Fruit fly (Drosophila melanogaster) whole organism, prepupa: ENCODE results near the gene ThrRS.

ENCODE experiments used
- Blimp-1 ChIP-seq: fragments of 200-800 bp; sonication (Bioruptor generic); optimal IDR thresholded peaks from 3 replicates; lab custom pipeline; 2017; ENCODE audit warnings: missing biosample characterization, missing genetic modification characterization, mild to moderate bottlenecking, moderate library complexity, missing genetic modification reagents
- CG10631 ChIP-seq: fragments of 200-800 bp; sonication (Bioruptor generic); optimal IDR thresholded peaks from 2 replicates; lab custom pipeline; 2016; ENCODE audit warnings: missing biosample characterization, missing genetic modification characterization
- CG11294 ChIP-seq: fragments of 200-800 bp; sonication (Bioruptor generic); IDR thresholded peaks from 2 replicates; pipeline ENCODE4 v1.3.6; 2022; ENCODE audit warnings: missing biosample characterization, missing genetic modification characterization
- CG11762 ChIP-seq: fragments of 200-800 bp; sonication (Bioruptor generic); optimal IDR thresholded peaks from 3 replicates; lab custom pipeline; 2016; ENCODE audit warnings: missing biosample characterization, missing genetic modification characterization; ENCODE audit not compliant: insufficient read depth
- CG11902 ChIP-seq: fragments of 200-800 bp; sonication (Bioruptor generic); optimal IDR thresholded peaks from 3 replicates; lab custom pipeline; 2016; ENCODE audit warnings: missing biosample characterization, missing genetic modification characterization
- CG15336 ChIP-seq: fragments of 200-800 bp; sonication (Bioruptor generic); IDR thresholded peaks from 2 replicates; pipeline ENCODE4 v1.3.6; 2022; ENCODE audit warnings: missing biosample characterization, missing genetic modification characterization
- CG1621 ChIP-seq: fragments of 200-800 bp; sonication (Bioruptor generic); optimal IDR thresholded peaks from 3 replicates; lab custom pipeline; 2018; ENCODE audit warnings: missing biosample characterization, mild to moderate bottlenecking, missing genetic modification characterization
- CG16779 ChIP-seq: fragments of 200-800 bp; sonication (Bioruptor generic); optimal IDR thresholded peaks from 3 replicates; lab custom pipeline; 2017; ENCODE audit warnings: missing biosample characterization, mild to moderate bottlenecking, missing genetic modification characterization
- CG3032 ChIP-seq: fragments of 200-800 bp; optimal IDR thresholded peaks from 2 replicates; lab custom pipeline; 2019; ENCODE audit warnings: missing biosample characterization, mild to moderate bottlenecking, missing genetic modification characterization, moderate library complexity
- CG3919 ChIP-seq: fragments of 200-800 bp; sonication (Bioruptor generic); optimal IDR thresholded peaks from 3 replicates; lab custom pipeline; 2016; ENCODE audit warnings: missing biosample characterization, missing genetic modification characterization
- CG4318 ChIP-seq: fragments of 200-800 bp; sonication (Bioruptor generic); optimal IDR thresholded peaks from 3 replicates; lab custom pipeline; 2017; ENCODE audit warnings: missing biosample characterization, mild to moderate bottlenecking, missing genetic modification characterization
- CG6276 ChIP-seq: fragments of 200-800 bp; sonication (Bioruptor generic); optimal IDR thresholded peaks from 2 replicates; lab custom pipeline; 2017; ENCODE audit warnings: missing biosample characterization, mild to moderate bottlenecking, missing genetic modification characterization
- CG6792 ChIP-seq: fragments of 200-800 bp; sonication (Bioruptor generic); optimal IDR thresholded peaks from 3 replicates; lab custom pipeline; 2016; ENCODE audit warnings: missing biosample characterization, missing genetic modification characterization
- CG7368 ChIP-seq: fragments of 200-800 bp; sonication (Bioruptor generic); optimal IDR thresholded peaks from 3 replicates; lab custom pipeline; 2016; ENCODE audit warnings: missing biosample characterization, missing genetic modification characterization
- CG8319 ChIP-seq: fragments of 200-800 bp; sonication (Bioruptor generic); optimal IDR thresholded peaks from 3 replicates; lab custom pipeline; 2016; ENCODE audit warnings: missing biosample characterization, missing genetic modification characterization
- CG9139 ChIP-seq: fragments of 200-800 bp; sonication (Bioruptor generic); optimal IDR thresholded peaks from 3 replicates; lab custom pipeline; 2017; ENCODE audit warnings: missing biosample characterization, mild to moderate bottlenecking, missing genetic modification characterization
- Eip75B ChIP-seq: fragments of 200-800 bp; sonication (Bioruptor generic); optimal IDR thresholded peaks from 3 replicates; lab custom pipeline; 2016; ENCODE audit warnings: missing biosample characterization, missing genetic modification characterization
- Eip93F ChIP-seq: fragments of 200-800 bp; sonication (Bioruptor generic); optimal IDR thresholded peaks from 2 replicates; lab custom pipeline; 2016; ENCODE audit warnings: missing biosample characterization, mild to moderate bottlenecking, missing genetic modification characterization
- Ets96B ChIP-seq: fragments of 200-800 bp; optimal IDR thresholded peaks from 2 replicates; lab custom pipeline; 2019; ENCODE audit warnings: missing biosample characterization, mild to moderate bottlenecking, missing genetic modification characterization, moderate library complexity
- Gug ChIP-seq: fragments of 200-800 bp; sonication (Bioruptor generic); IDR thresholded peaks from 2 replicates; pipeline ENCODE4 v1.3.6; 2022; ENCODE audit warnings: missing biosample characterization, missing genetic modification characterization
- Hr39 ChIP-seq: fragments of 200-800 bp; sonication (Bioruptor generic); optimal IDR thresholded peaks from 2 replicates; lab custom pipeline; 2016; ENCODE audit warnings: missing biosample characterization, missing genetic modification characterization
- Lpt ChIP-seq: fragments of 200-800 bp; sonication (Bioruptor generic); optimal IDR thresholded peaks from 3 replicates; lab custom pipeline; 2016; ENCODE audit warnings: missing biosample characterization, missing genetic modification characterization
- Smox ChIP-seq: fragments of 200-800 bp; sonication (Bioruptor generic); optimal IDR thresholded peaks from 3 replicates; lab custom pipeline; 2016; ENCODE audit warnings: missing biosample characterization, missing genetic modification characterization
- Sox102F ChIP-seq: fragments of 200-800 bp; sonication (Bioruptor generic); optimal IDR thresholded peaks from 2 replicates; lab custom pipeline; 2016; ENCODE audit warnings: missing biosample characterization, mild to moderate bottlenecking, missing genetic modification characterization
- cyc ChIP-seq: fragments of 200-800 bp; sonication (Bioruptor generic); optimal IDR thresholded peaks from 3 replicates; lab custom pipeline; 2016; ENCODE audit warnings: missing biosample characterization, missing genetic modification characterization
- dac ChIP-seq: fragments of 200-800 bp; sonication (Bioruptor generic); optimal IDR thresholded peaks from 2 replicates; lab custom pipeline; 2017; ENCODE audit warnings: missing biosample characterization, mild to moderate bottlenecking, missing genetic modification characterization
- dsx ChIP-seq: fragments of 200-800 bp; optimal IDR thresholded peaks from 3 replicates; lab custom pipeline; 2019; ENCODE audit warnings: missing biosample characterization, mild to moderate bottlenecking, missing genetic modification characterization, moderate library complexity; ENCODE audit not compliant: poor library complexity, severe bottlenecking
- eg ChIP-seq: fragments of 200-800 bp; sonication (Bioruptor generic); IDR thresholded peaks from 3 replicates; pipeline ENCODE4 v1.3.6; 2022; ENCODE audit warnings: missing biosample characterization, missing genetic modification characterization
- esn ChIP-seq: fragments of 200-800 bp; sonication (Bioruptor generic); optimal IDR thresholded peaks from 2 replicates; lab custom pipeline; 2016; ENCODE audit warnings: missing biosample characterization, mild to moderate bottlenecking, missing genetic modification characterization, moderate library complexity
- fd59A ChIP-seq: fragments of 200-800 bp; sonication (Bioruptor generic); optimal IDR thresholded peaks from 2 replicates; lab custom pipeline; 2017; ENCODE audit warnings: missing biosample characterization, mild to moderate bottlenecking, missing genetic modification characterization, missing genetic modification reagents
- fd85E ChIP-seq: fragments of 200-800 bp; sonication (Bioruptor generic); optimal IDR thresholded peaks from 3 replicates; lab custom pipeline; 2016; ENCODE audit warnings: missing biosample characterization, missing genetic modification characterization
- lz ChIP-seq: fragments of 200-800 bp; sonication (Bioruptor generic); optimal IDR thresholded peaks from 3 replicates; lab custom pipeline; 2016; ENCODE audit warnings: missing biosample characterization, missing genetic modification characterization
- salr ChIP-seq, 2 experiments: fragments of 200-800 bp; sonication (Bioruptor generic); optimal IDR thresholded peaks; 3 replicates each; lab custom pipeline; 2016 to 2018; ENCODE audit warnings: missing biosample characterization in 2 of 2, missing genetic modification characterization in 2 of 2, mild to moderate bottlenecking in 1 of 2
- spab ChIP-seq: fragments of 200-800 bp; sonication (Bioruptor generic); optimal IDR thresholded peaks from 2 replicates; lab custom pipeline; 2017; ENCODE audit warnings: missing biosample characterization, mild to moderate bottlenecking, missing genetic modification characterization, missing genetic modification reagents
- svp ChIP-seq: fragments of 200-800 bp; sonication (Bioruptor generic); peaks from one replicate; lab custom pipeline; 2016; ENCODE audit warnings: missing biosample characterization, missing genetic modification characterization
- topi ChIP-seq: fragments of 200-800 bp; sonication (Bioruptor generic); optimal IDR thresholded peaks from 3 replicates; lab custom pipeline; 2016; ENCODE audit warnings: missing biosample characterization, missing genetic modification characterization

Gene ThrRS

DNA sequence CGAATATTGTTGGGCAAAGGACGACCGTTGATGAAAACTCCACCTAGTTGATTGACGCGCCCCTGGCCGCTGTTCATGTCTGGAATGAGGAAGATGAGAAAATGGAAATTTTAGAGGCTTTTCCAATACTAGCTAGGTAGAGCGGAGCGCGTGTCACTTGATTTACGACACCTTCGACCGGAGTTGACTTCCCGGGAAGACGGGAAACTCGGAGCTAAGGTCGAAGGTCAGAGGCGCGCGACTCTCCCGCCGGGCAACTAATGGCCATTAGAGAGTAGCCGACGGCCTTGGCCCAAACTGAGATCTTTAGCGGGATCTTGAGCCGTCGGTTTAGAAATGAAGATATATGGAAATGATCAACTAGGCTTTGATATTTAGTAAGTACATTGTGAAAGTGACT lies 18.5 kb upstream of the ThrRS start:
- TF ChIP-seq CG10631 (GFP tag; lab: Kevin White, UChicago), result no peak
- TF ChIP-seq CG3032, result no peak
- no peak for TF ChIP-seq Eip75B
- no peak for TF ChIP-seq CG16779
- no peak for TF ChIP-seq CG3919 (GFP tag; lab: Kevin White, UChicago)
- TF ChIP-seq CG1621, result no peak
- no peak for TF ChIP-seq Smox (GFP tag; lab: Kevin White, UChicago)

- no peak for TF ChIP-seq fd59A (GFP tag; lab: Kevin White, UChicago)
- no peak for TF ChIP-seq esn (GFP tag; lab: Kevin White, UChicago)
- no peak for TF ChIP-seq topi
- TF ChIP-seq CG11762 (GFP tag; lab: Kevin White, UChicago), result no peak
- no peak for TF ChIP-seq salr (GFP tag; optimal IDR thresholded peaks at IDR 0.05; lab: Kevin White, UChicago)
- TF ChIP-seq dac, result no peak
- TF ChIP-seq Sox102F (GFP tag; lab: Kevin White, UChicago), result no peak
- no peak for TF ChIP-seq CG11294 (GFP tag; lab: Robert Waterston, UW)
- no peak for TF ChIP-seq cyc (GFP tag; lab: Kevin White, UChicago)
- TF ChIP-seq CG15336, result no peak
- no peak for TF ChIP-seq CG8319 (GFP tag; lab: Kevin White, UChicago)
- no peak for TF ChIP-seq lz (GFP tag; lab: Kevin White, UChicago)
- no peak for TF ChIP-seq dsx (GFP tag; lab: Kevin White, UChicago)
Observed at dm6 chr2L:12085619-12086171, 17.9 kb upstream of the ThrRS start, which contains the start of gene prd. Gene prd (minus strand): TSS chr2L:12085827.

dm6 chr2L:12087442-12087841 lies 16.1 kb upstream of the ThrRS start:
- TF ChIP-seq Eip93F (GFP tag; lab: Kevin White, UChicago) (no peak), CG9139 (GFP tag; lab: Kevin White, UChicago) (no peak), Lpt (GFP tag; lab: Kevin White, UChicago) (no peak), CG4318 (GFP tag; lab: Kevin White, UChicago) (no peak), eg (GFP tag; lab: Robert Waterston, UW) (no peak), CG11902 (GFP tag; lab: Kevin White, UChicago) (no peak), dac (no peak), Eip75B (no peak), svp (GFP tag; lab: Kevin White, UChicago) (no peak), dsx (GFP tag; lab: Kevin White, UChicago) (no peak), fd85E (no peak), Hr39 (GFP tag; lab: Kevin White, UChicago) (no peak)
- TF ChIP-seq, all 60 proteins: peak for 0

DNA sequence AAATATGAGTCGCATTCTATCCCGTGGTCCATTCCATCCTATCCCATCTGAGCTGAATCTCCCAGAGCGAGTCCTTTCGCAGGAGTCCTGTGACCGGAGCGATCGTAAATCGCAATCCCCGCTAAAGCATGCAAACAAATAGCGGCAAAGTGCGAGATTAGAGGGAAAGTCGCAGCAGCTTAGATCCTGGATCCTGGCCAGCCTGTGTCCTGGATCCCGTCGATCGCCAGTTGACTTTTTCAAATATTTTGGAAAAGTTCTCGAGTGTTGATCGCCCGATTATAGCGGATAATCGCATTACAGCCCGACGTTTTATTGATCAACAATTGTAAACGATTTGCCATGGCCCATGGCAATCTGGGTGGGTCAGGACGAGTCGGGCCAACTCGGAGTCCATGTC lies 14.4 kb upstream of the ThrRS start:
- TF ChIP-seq Blimp-1 (GFP tag; lab: Kevin White, UChicago) (no peak), spab (GFP tag; lab: Kevin White, UChicago) (no peak), Ets96B (no peak), eg (GFP tag; lab: Robert Waterston, UW) (no peak), Smox (GFP tag; lab: Kevin White, UChicago) (no peak), lz (GFP tag; lab: Kevin White, UChicago) (no peak), CG6792 (no peak)

dm6 chr2L:12091522-12091921 lies 12.0 kb upstream of the ThrRS start, which contains the start of gene Pex19:
Gene Pex19 (plus strand): TSS chr2L:12091822.
- no peak for TF ChIP-seq Gug
- TF ChIP-seq Sox102F (GFP tag; lab: Kevin White, UChicago), result no peak
- no peak for TF ChIP-seq CG1621
- TF ChIP-seq CG7368 (GFP tag; lab: Kevin White, UChicago), result no peak
- no peak for TF ChIP-seq esn (GFP tag; lab: Kevin White, UChicago)
- no peak for TF ChIP-seq CG6276 (GFP tag; lab: Kevin White, UChicago)
